Fruit fly (Drosophila melanogaster) whole organism, embryonic: ENCODE measurements around the gene UQCR-C2.
A peak's percentile ranks its signal among the peaks of the same experiment; 100 is the strongest.

ENCODE experiments used
- Abd-B ChIP-seq: fragments of 200-800 bp; sonication (Bioruptor generic); optimal IDR thresholded peaks from 2 replicates; lab custom pipeline; 2018; ENCODE audit warnings: missing biosample characterization, mild to moderate bottlenecking, missing genetic modification characterization, moderate library complexity
- CG10431 ChIP-seq: fragments of 200-800 bp; sonication (Bioruptor generic); optimal IDR thresholded peaks from 3 replicates; lab custom pipeline; 2018; ENCODE audit warnings: missing biosample characterization, mild to moderate bottlenecking, missing genetic modification characterization
- CG10565 ChIP-seq: fragments of 200-800 bp; sonication (Bioruptor generic); optimal IDR thresholded peaks from 3 replicates; lab custom pipeline; 2016; ENCODE audit warnings: missing biosample characterization, mild to moderate bottlenecking, missing genetic modification characterization
- CG10959 ChIP-seq: fragments of 200-800 bp; sonication (Bioruptor generic); IDR thresholded peaks from 2 replicates; pipeline ENCODE4 v1.3.6; 2022; ENCODE audit warnings: missing biosample characterization, missing genetic modification characterization
- CG11085 ChIP-seq: fragments of 200-800 bp; sonication (Bioruptor generic); IDR thresholded peaks from 2 replicates; pipeline ENCODE4 v1.3.6; 2022; ENCODE audit warnings: missing biosample characterization, missing genetic modification characterization
- CG13123 ChIP-seq: fragments of 200-800 bp; sonication (Bioruptor generic); optimal IDR thresholded peaks from 2 replicates; lab custom pipeline; 2016; ENCODE audit warnings: missing biosample characterization, missing genetic modification characterization
- CG14014 ChIP-seq: fragments of 200-800 bp; sonication (Bioruptor generic); IDR thresholded peaks from 2 replicates; pipeline ENCODE4 v1.3.6; 2022; ENCODE audit warnings: missing biosample characterization, missing genetic modification characterization
- CG15269 ChIP-seq: fragments of 200-800 bp; sonication (Bioruptor generic); optimal IDR thresholded peaks from 2 replicates; lab custom pipeline; 2018; ENCODE audit warnings: missing biosample characterization, mild to moderate bottlenecking, missing genetic modification characterization, moderate library complexity
- CG16813 ChIP-seq: fragments of 200-800 bp; sonication (Bioruptor generic); IDR thresholded peaks from 3 replicates; pipeline ENCODE4 v1.3.6; 2022; ENCODE audit warnings: missing biosample characterization, missing genetic modification characterization; ENCODE audit not compliant: partially characterized antibody
- CG18011 ChIP-seq: fragments of 200-800 bp; sonication (Bioruptor generic); optimal IDR thresholded peaks from 2 replicates; lab custom pipeline; 2017; ENCODE audit warnings: missing biosample characterization, missing genetic modification characterization, mild to moderate bottlenecking, moderate library complexity, missing genotype
- CG18476 ChIP-seq: fragments of 200-800 bp; sonication (Bioruptor generic); optimal IDR thresholded peaks from 2 replicates; lab custom pipeline; 2016; ENCODE audit warnings: missing biosample characterization, mild to moderate bottlenecking, missing genetic modification characterization
- CG18764 ChIP-seq: fragments of 200-800 bp; sonication (Bioruptor generic); optimal IDR thresholded peaks from 3 replicates; lab custom pipeline; 2016; ENCODE audit warnings: missing biosample characterization, missing genetic modification characterization
- CG2129 ChIP-seq: fragments of 200-800 bp; sonication (Bioruptor generic); IDR thresholded peaks from 2 replicates; pipeline ENCODE4 v1.3.6; 2022; ENCODE audit warnings: missing biosample characterization, missing genetic modification characterization; ENCODE audit not compliant: partially characterized antibody
- CG2202 ChIP-seq: fragments of 200-800 bp; sonication (Bioruptor generic); optimal IDR thresholded peaks from 2 replicates; lab custom pipeline; 2018; ENCODE audit warnings: missing biosample characterization, mild to moderate bottlenecking, missing genetic modification characterization
- CG2678 ChIP-seq: fragments of 200-800 bp; sonication (Bioruptor generic); optimal IDR thresholded peaks from 3 replicates; lab custom pipeline; 2019; ENCODE audit warnings: missing biosample characterization, mild to moderate bottlenecking, missing genetic modification characterization, moderate library complexity
- CG3163 ChIP-seq: fragments of 200-800 bp; sonication (Bioruptor generic); optimal IDR thresholded peaks from 3 replicates; lab custom pipeline; 2016; ENCODE audit warnings: missing biosample characterization, missing genetic modification characterization
- CG33213 ChIP-seq: fragments of 200-800 bp; sonication (Bioruptor generic); optimal IDR thresholded peaks from 3 replicates; lab custom pipeline; 2016; ENCODE audit warnings: missing biosample characterization, missing genetic modification characterization
- CG5180 ChIP-seq: fragments of 200-800 bp; sonication (Bioruptor generic); optimal IDR thresholded peaks from 3 replicates; lab custom pipeline; 2017; ENCODE audit warnings: missing biosample characterization, missing genetic modification characterization, mild to moderate bottlenecking, moderate library complexity, missing genetic modification reagents
- CG7271 ChIP-seq: fragments of 200-800 bp; sonication (Bioruptor generic); optimal IDR thresholded peaks from 2 replicates; lab custom pipeline; 2018; ENCODE audit warnings: missing biosample characterization, mild to moderate bottlenecking, missing genetic modification characterization, moderate library complexity
- CG7786 ChIP-seq: fragments of 200-800 bp; sonication (Bioruptor generic); optimal IDR thresholded peaks from 2 replicates; lab custom pipeline; 2016; ENCODE audit warnings: missing biosample characterization, missing genetic modification characterization
- CG8359 ChIP-seq: fragments of 200-800 bp; sonication (Bioruptor generic); optimal IDR thresholded peaks from 2 replicates; lab custom pipeline; 2017; ENCODE audit warnings: missing biosample characterization, mild to moderate bottlenecking, missing genetic modification characterization, borderline replicate concordance
- Dip2 ChIP-seq: fragments of 200-800 bp; sonication (Bioruptor generic); IDR thresholded peaks from 2 replicates; pipeline ENCODE4 v1.3.6; 2022; ENCODE audit warnings: missing biosample characterization, missing genetic modification characterization
- Hmr ChIP-seq: fragments of 200-800 bp; sonication (Bioruptor generic); optimal IDR thresholded peaks from 3 replicates; lab custom pipeline; 2017; ENCODE audit warnings: mild to moderate bottlenecking, missing biosample characterization, missing genetic modification reagents, missing genetic modification characterization
- Max ChIP-seq: fragments of 200-800 bp; sonication (Bioruptor generic); optimal IDR thresholded peaks from 2 replicates; lab custom pipeline; 2016; ENCODE audit warnings: missing biosample characterization, mild to moderate bottlenecking, missing genetic modification characterization
- Med ChIP-seq: fragments of 200-800 bp; sonication (Bioruptor generic); peaks from one replicate; lab custom pipeline; 2016; ENCODE audit warnings: missing biosample characterization, missing genetic modification characterization, mild to moderate bottlenecking, inconsistent platforms, moderate library complexity
- Mes4 ChIP-seq: fragments of 200-800 bp; sonication (Bioruptor generic); optimal IDR thresholded peaks from 2 replicates; lab custom pipeline; 2016; ENCODE audit warnings: missing biosample characterization, missing genetic modification characterization
- Oli ChIP-seq: fragments of 200-800 bp; sonication (Bioruptor generic); optimal IDR thresholded peaks from 2 replicates; lab custom pipeline; 2018; ENCODE audit warnings: missing biosample characterization, mild to moderate bottlenecking, missing genetic modification characterization, moderate library complexity
- Opbp ChIP-seq: fragments of 200-800 bp; sonication (Bioruptor generic); IDR thresholded peaks from 3 replicates; pipeline ENCODE4 v1.3.6; 2022; ENCODE audit warnings: missing biosample characterization, missing genetic modification characterization; ENCODE audit not compliant: partially characterized antibody
- Six4 ChIP-seq: fragments of 200-800 bp; sonication (Bioruptor generic); optimal IDR thresholded peaks from 2 replicates; lab custom pipeline; 2016; ENCODE audit warnings: missing biosample characterization, missing genetic modification characterization
- Trl ChIP-seq, 3 experiments: fragments of >200 bp in 2 of 3; fragments of 200-800 bp in 1 of 3; sonication (Bioruptor generic) in 1 of 3; optimal IDR thresholded peaks; 2 replicates in 1 of 3; 3 replicates in 2 of 3; lab custom pipeline; 2016 to 2017; ENCODE audit warnings: missing biosample characterization in 1 of 3, missing genetic modification characterization in 1 of 3
- ab ChIP-seq: fragments of 200-800 bp; sonication (Bioruptor generic); optimal IDR thresholded peaks from 2 replicates; lab custom pipeline; 2016; ENCODE audit warnings: missing biosample characterization, missing genetic modification characterization
- abd-A ChIP-seq: fragments of 200-800 bp; sonication (Bioruptor generic); optimal IDR thresholded peaks from 3 replicates; lab custom pipeline; 2019; ENCODE audit warnings: missing biosample characterization, mild to moderate bottlenecking, missing genetic modification characterization, moderate library complexity
- amos ChIP-seq: fragments of 200-800 bp; sonication (Bioruptor generic); IDR thresholded peaks from 2 replicates; pipeline ENCODE4 v1.3.6; 2022; ENCODE audit warnings: missing biosample characterization, missing genetic modification characterization; ENCODE audit not compliant: partially characterized antibody
- dimm ChIP-seq: fragments of 200-800 bp; sonication (Bioruptor generic); IDR thresholded peaks from 2 replicates; pipeline ENCODE4 v1.3.6; 2022; ENCODE audit warnings: missing biosample characterization, missing genetic modification characterization
- emc ChIP-seq: fragments of 200-800 bp; sonication (Bioruptor generic); optimal IDR thresholded peaks from 2 replicates; lab custom pipeline; 2016; ENCODE audit warnings: missing biosample characterization, missing genetic modification characterization
- eve ChIP-seq, 2 experiments: fragments of >200 bp; optimal IDR thresholded peaks; 2 replicates each; lab custom pipeline; 2017; ENCODE audit warnings: missing biosample characterization in 2 of 2, missing genetic modification characterization in 2 of 2
- fd3F ChIP-seq: fragments of 200-800 bp; sonication (Bioruptor generic); optimal IDR thresholded peaks from 2 replicates; lab custom pipeline; 2018; ENCODE audit warnings: missing biosample characterization, mild to moderate bottlenecking, missing genetic modification characterization, moderate library complexity
- gro ChIP-seq: fragments of 200-800 bp; sonication (Bioruptor generic); optimal IDR thresholded peaks from 2 replicates; lab custom pipeline; 2016; ENCODE audit warnings: missing biosample characterization, missing genetic modification characterization
- ind ChIP-seq: fragments of 200-800 bp; sonication (Bioruptor generic); optimal IDR thresholded peaks from 3 replicates; lab custom pipeline; 2016; ENCODE audit warnings: missing biosample characterization, missing genetic modification characterization
- knrl ChIP-seq: fragments of 200-800 bp; sonication (Bioruptor generic); IDR thresholded peaks from 3 replicates; pipeline ENCODE4 v1.3.6; 2022; ENCODE audit warnings: missing biosample characterization, missing genetic modification characterization; ENCODE audit not compliant: partially characterized antibody
- lov ChIP-seq, 2 experiments: fragments of 200-800 bp in 1 of 2; fragments of >200 bp in 1 of 2; sonication (Bioruptor generic) in 1 of 2; IDR thresholded peaks in 1 of 2; optimal IDR thresholded peaks in 1 of 2; 2 replicates in 1 of 2; 3 replicates in 1 of 2; pipeline versions ENCODE4 v1.3.6 to Lab custom; 2017 to 2022; ENCODE audit warnings: missing biosample characterization in 1 of 2, missing genetic modification characterization in 1 of 2
- mam ChIP-seq: fragments of 200-800 bp; sonication (Bioruptor generic); optimal IDR thresholded peaks from 3 replicates; lab custom pipeline; 2016; ENCODE audit warnings: missing biosample characterization, missing genetic modification characterization
- pnt ChIP-seq: fragments of 200-800 bp; sonication (Bioruptor generic); optimal IDR thresholded peaks from 3 replicates; lab custom pipeline; 2016; ENCODE audit warnings: missing biosample characterization, missing genetic modification characterization
- prd ChIP-seq, 3 experiments: fragments of >200 bp in 2 of 3; fragments of 200-800 bp in 1 of 3; sonication (Bioruptor generic) in 1 of 3; optimal IDR thresholded peaks in 2 of 3; IDR thresholded peaks in 1 of 3; 2 replicates in 2 of 3; 3 replicates in 1 of 3; pipeline versions ENCODE4 v1.3.6 to Lab custom; 2017 to 2022; ENCODE audit warnings: missing biosample characterization in 1 of 3, missing genetic modification characterization in 1 of 3
- ro ChIP-seq: fragments of 200-800 bp; sonication (Bioruptor generic); IDR thresholded peaks from 2 replicates; pipeline ENCODE4 v1.3.6; 2022; ENCODE audit warnings: missing biosample characterization, missing genetic modification characterization
- row ChIP-seq: fragments of 200-800 bp; sonication (Bioruptor generic); IDR thresholded peaks from 3 replicates; pipeline ENCODE4 v1.3.6; 2022; ENCODE audit warnings: missing biosample characterization, missing genetic modification characterization
- shn ChIP-seq: fragments of 200-800 bp; sonication (Bioruptor generic); optimal IDR thresholded peaks from 3 replicates; lab custom pipeline; 2016; ENCODE audit warnings: missing biosample characterization, missing genetic modification characterization
- unpg ChIP-seq: fragments of 200-800 bp; sonication (Bioruptor generic); optimal IDR thresholded peaks from 3 replicates; lab custom pipeline; 2018; ENCODE audit warnings: missing biosample characterization, mild to moderate bottlenecking, missing genetic modification characterization, moderate library complexity
- zen2 ChIP-seq: fragments of 200-800 bp; sonication (Bioruptor generic); IDR thresholded peaks from 3 replicates; pipeline ENCODE4 v1.3.6; 2022; ENCODE audit warnings: missing biosample characterization, missing genetic modification characterization; ENCODE audit not compliant: partially characterized antibody

UQCR-C2 gene

dm6 chr3L:16563361-16563760, 20.6 kb upstream of the UQCR-C2 start (continued):
- no peak for TF ChIP-seq CG11085 (GFP tag; lab: Robert Waterston, UW)
- TF ChIP-seq Hmr = peak; percentile 25
- TF ChIP-seq CG13123 (GFP tag; lab: Kevin White, UChicago) = no peak
- peak; percentile 1 for TF ChIP-seq unpg (GFP tag; lab: Kevin White, UChicago)
- TF ChIP-seq ro (GFP tag; lab: Robert Waterston, UW) = no peak
- TF ChIP-seq CG33213 = no peak
- TF ChIP-seq CG2129 = no peak
- TF ChIP-seq ab = no peak
- no peak for TF ChIP-seq CG18011 (GFP tag; lab: Kevin White, UChicago)
- no peak for TF ChIP-seq CG10959
- TF ChIP-seq Mes4 = no peak
- TF ChIP-seq gro (GFP tag; lab: Kevin White, UChicago) = no peak
- TF ChIP-seq Trl (optimal IDR thresholded peaks at IDR 0.05; lab: Kevin White, UChicago) = no peak
- TF ChIP-seq Trl (GFP tag; optimal IDR thresholded peaks at IDR 0.05; lab: Kevin White, UChicago) = no peak
- TF ChIP-seq Six4 = no peak
- TF ChIP-seq CG18476 (GFP tag; lab: Kevin White, UChicago) = no peak
- no peak for TF ChIP-seq Oli (tag; lab: Kevin White, UChicago)
- no peak for TF ChIP-seq CG7271
- no peak for TF ChIP-seq eve (GFP tag; optimal IDR thresholded peaks at IDR 0.05; lab: Kevin White, UChicago)
- no peak for TF ChIP-seq CG10565 (GFP tag; lab: Kevin White, UChicago)
- no peak for TF ChIP-seq CG5180 (GFP tag; lab: Kevin White, UChicago)
- TF ChIP-seq CG3163 = no peak
- TF ChIP-seq knrl = peak; percentile 21; the same call in 1 of the 3 replicates
- no peak for TF ChIP-seq row (GFP tag; lab: Robert Waterston, UW)
- TF ChIP-seq CG15269 = no peak
- TF ChIP-seq CG2678 (tag; lab: Kevin White, UChicago) = no peak
- TF ChIP-seq dimm (GFP tag; lab: Robert Waterston, UW) = no peak
- 0 out of 3 replicates have a peak, but pooled peaks have one; percentile 8 for TF ChIP-seq Opbp
- TF ChIP-seq Abd-B = no peak
- no peak for TF ChIP-seq CG16813 (GFP tag; lab: Robert Waterston, UW)
- no peak for TF ChIP-seq prd (optimal IDR thresholded peaks at IDR 0.05; lab: Kevin White, UChicago)
- no peak for TF ChIP-seq prd (GFP tag; IDR thresholded peaks at IDR 0.05; lab: Robert Waterston, UW)
- no peak for TF ChIP-seq abd-A (tag; lab: Kevin White, UChicago)
- TF ChIP-seq CG18764 (GFP tag; lab: Kevin White, UChicago) = no peak
- no peak for TF ChIP-seq shn (GFP tag; lab: Kevin White, UChicago)
- no peak for TF ChIP-seq fd3F (GFP tag; lab: Kevin White, UChicago)
- TF ChIP-seq Max (GFP tag; lab: Kevin White, UChicago) = no peak
- no peak for TF ChIP-seq CG2202 (tag; lab: Kevin White, UChicago)
- TF ChIP-seq ind (GFP tag; lab: Kevin White, UChicago) = no peak
- no peak for TF ChIP-seq zen2 (GFP tag; lab: Robert Waterston, UW)
- TF ChIP-seq CG8359 = no peak
- TF ChIP-seq Med (GFP tag; lab: Kevin White, UChicago) = no peak
- TF ChIP-seq emc (GFP tag; lab: Kevin White, UChicago) = no peak
- TF ChIP-seq CG14014 = 0 out of 2 replicates have a peak, but pooled peaks have one; percentile 6
- TF ChIP-seq amos (GFP tag; lab: Robert Waterston, UW) = peak; percentile 54; the same call in 1 of the 2 replicates
- no peak for TF ChIP-seq pnt (GFP tag; lab: Kevin White, UChicago)
- peak; percentile 94 for TF ChIP-seq Dip2 (GFP tag; lab: Robert Waterston, UW)
- no peak for TF ChIP-seq lov (optimal IDR thresholded peaks at IDR 0.05; lab: Kevin White, UChicago)
- TF ChIP-seq lov (GFP tag; IDR thresholded peaks at IDR 0.05; lab: Robert Waterston, UW) = no peak
- no peak for TF ChIP-seq CG7786 (GFP tag; lab: Kevin White, UChicago)
- TF ChIP-seq mam (GFP tag; lab: Kevin White, UChicago) = no peak
- no peak for TF ChIP-seq CG10431
